Worm (Caenorhabditis elegans): ENCODE results near the gene C42D4.3.

The C42D4.3 gene

DNA sequence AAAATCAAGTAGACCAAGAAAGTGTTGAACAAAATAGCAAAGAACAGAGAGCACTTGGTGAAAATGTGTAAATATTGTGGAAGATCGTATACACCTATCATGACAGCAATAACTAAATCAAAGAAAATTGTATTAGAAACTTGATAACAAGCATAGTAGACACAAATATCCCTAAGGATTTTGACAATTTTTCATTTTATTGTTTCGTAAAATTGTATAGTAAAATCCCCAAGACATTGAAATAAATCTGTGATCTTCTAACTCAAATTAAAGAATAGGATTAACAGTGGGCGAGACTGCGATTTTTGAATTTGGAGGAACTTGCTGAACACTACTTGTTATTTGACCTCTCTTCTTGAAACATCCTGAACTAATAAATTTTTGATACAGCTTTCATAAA lies 7.8 kb upstream of the C42D4.3 start, which contains the start of gene str-220:
Gene str-220 (minus strand): TSS at position 101 of the 400 bp plus-strand sequence.
- TF ChIP-seq nhr-237 (tag; optimal IDR thresholded peaks at IDR 0.05) (no peak), fos-1 (tag; optimal IDR thresholded peaks at IDR 0.05) (no peak), nhr-90 (tag; optimal IDR thresholded peaks at IDR 0.05; ENCODE audit: poor library complexity) (no peak), unc-130 (tag; optimal IDR thresholded peaks at IDR 0.05) (no peak), dpl-1 (GFP tag; optimal IDR thresholded peaks at IDR 0.05) (no peak), nhr-71 (tag; optimal IDR thresholded peaks at IDR 0.05) (no peak), ceh-82 (tag; optimal IDR thresholded peaks at IDR 0.05) (no peak), nhr-20 (tag; optimal IDR thresholded peaks at IDR 0.05) (no peak), nhr-12 (tag; optimal IDR thresholded peaks at IDR 0.05) (no peak), unc-30 (tag; optimal IDR thresholded peaks at IDR 0.05) (no peak), elt-2 (tag; optimal IDR thresholded peaks at IDR 0.05) (no peak), snpc-4 (tag; optimal IDR thresholded peaks at IDR 0.05) (no peak), nhr-28 (tag; optimal IDR thresholded peaks at IDR 0.05) (no peak)

DNA sequence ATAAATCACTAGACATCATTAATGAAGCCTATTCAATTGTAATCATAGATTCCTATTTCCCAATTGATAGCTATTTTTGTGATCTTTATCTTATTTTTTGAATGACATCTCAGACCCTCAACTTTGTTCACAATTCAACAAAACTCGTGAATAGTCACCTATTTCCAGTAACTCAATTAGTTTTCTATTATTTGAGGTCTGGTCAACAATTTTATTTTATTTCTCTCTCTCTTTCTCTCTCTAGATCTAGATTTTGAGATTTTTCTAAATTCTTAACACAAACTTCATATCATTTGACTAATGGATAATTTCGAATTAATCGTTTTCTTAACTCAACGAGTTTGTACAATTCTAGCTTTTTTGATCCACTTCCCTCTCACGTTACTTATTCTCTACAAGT lies 5.5 kb upstream of the C42D4.3 start, which contains the start of gene str-1:
Gene str-1 (plus strand): TSS at position 301 of the 400 bp plus-strand sequence.
- TF ChIP-seq nhr-237 (tag; optimal IDR thresholded peaks at IDR 0.05) = no peak
- TF ChIP-seq sox-4 (tag; optimal IDR thresholded peaks at IDR 0.05) = peak; percentile 39

DNA sequence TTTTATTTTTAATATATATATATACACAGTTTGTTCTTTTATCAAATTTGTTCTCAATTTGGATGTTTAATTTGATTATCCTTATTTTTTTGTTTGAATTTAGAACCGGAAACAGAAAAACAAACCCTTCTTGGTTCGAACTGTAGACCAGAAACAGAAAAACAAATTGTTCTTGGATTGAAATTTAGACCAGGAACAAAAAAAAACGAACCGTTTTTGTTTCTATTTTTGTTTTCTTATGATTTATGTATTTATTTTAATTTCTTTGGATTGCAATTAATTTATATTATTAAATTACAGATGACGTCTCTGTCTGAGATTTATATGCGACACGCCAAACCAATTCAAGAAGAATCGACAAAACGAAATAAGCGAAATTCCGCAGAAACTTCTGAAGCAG lies 3.7 kb upstream of the C42D4.3 start, which contains the start of gene C42D4.19:
Gene C42D4.19 (plus strand): TSS at position 301 of the 400 bp plus-strand sequence.
- TF ChIP-seq ztf-4 (tag; optimal IDR thresholded peaks at IDR 0.05) = no peak
- no peak for TF ChIP-seq lir-3 (tag; optimal IDR thresholded peaks at IDR 0.05; ENCODE audit: poor library complexity)
- TF ChIP-seq egl-27 (tag; optimal IDR thresholded peaks at IDR 0.05) = no peak
- TF ChIP-seq snu-23 (GFP tag; optimal IDR thresholded peaks at IDR 0.05) = no peak
- TF ChIP-seq nhr-28 (tag; optimal IDR thresholded peaks at IDR 0.05) = no peak

DNA sequence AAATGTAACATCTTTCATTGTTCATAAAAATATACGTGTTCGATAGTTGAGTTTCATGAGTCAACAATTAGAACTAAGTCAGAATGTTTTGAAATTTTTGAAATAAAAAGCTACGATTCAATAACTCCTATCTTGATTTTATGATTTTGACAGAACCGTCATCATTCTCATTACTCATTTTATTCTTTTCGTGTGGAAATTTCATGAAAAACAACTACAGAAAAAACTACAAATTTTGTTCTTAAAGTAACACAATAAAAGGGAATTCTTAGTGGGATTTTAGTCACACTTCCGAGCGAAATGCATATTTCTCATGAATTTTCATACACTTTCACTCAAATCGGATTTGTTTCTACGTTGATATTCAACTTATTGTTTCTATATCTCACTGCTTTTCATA lies 2.2 kb upstream of the C42D4.3 start, which contains the start of gene str-44:
Gene str-44 (plus strand): TSS at position 301 of the 400 bp plus-strand sequence.
- TF ChIP-seq grh-1 (GFP tag; IDR thresholded peaks at IDR 0.05) (no peak), ceh-63 (GFP tag; optimal IDR thresholded peaks at IDR 0.05) (no peak), nhr-84 (tag; optimal IDR thresholded peaks at IDR 0.05) (no peak), unc-98 (GFP tag; IDR thresholded peaks at IDR 0.05) (no peak), efl-1 (optimal IDR thresholded peaks at IDR 0.05) (no peak), efl-1 (GFP tag; optimal IDR thresholded peaks at IDR 0.05 in 1 of 2) (no peak), ceh-82 (tag; optimal IDR thresholded peaks at IDR 0.05) (no peak), unc-62 (GFP tag; optimal IDR thresholded peaks at IDR 0.05) (no peak), nhr-77 (tag; optimal IDR thresholded peaks at IDR 0.05) (no peak), C04F5.9 (tag; optimal IDR thresholded peaks at IDR 0.05) (no peak), lsy-2 (tag; optimal IDR thresholded peaks at IDR 0.05) (no peak), elt-2 (tag; optimal IDR thresholded peaks at IDR 0.05) (no peak)

DNA sequence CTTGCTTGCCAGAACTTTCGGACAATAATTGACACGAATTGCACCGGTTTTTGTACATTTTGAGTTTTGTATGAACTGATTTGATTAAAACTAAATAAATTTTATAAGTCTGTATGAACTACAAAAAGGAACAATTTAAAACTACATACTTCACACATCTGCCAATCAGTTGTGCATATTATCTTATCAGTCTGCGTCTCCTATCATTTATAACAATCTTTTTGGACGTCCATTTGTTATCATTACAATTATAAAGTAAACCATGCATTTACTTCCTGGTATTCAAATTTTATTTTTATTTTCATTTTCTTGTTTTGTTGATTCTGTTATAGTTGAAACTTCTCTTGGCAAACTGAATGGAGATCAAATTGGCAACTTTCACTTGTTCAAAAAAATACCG lies 1.3 kb downstream of the C42D4.3 start, which contains the start of gene cest-10:
Gene cest-10 (plus strand): TSS at position 254 of the 400 bp plus-strand sequence.
- no peak for TF ChIP-seq xbp-1 (tag; optimal IDR thresholded peaks at IDR 0.05)
- no peak for TF ChIP-seq efl-1 (optimal IDR thresholded peaks at IDR 0.05)
- TF ChIP-seq efl-1 (GFP tag; optimal IDR thresholded peaks at IDR 0.05 in 1 of 2) = peak in 1 of 2 experiments; percentile 50
- peak; percentile 32 for TF ChIP-seq tlp-1 (tag; optimal IDR thresholded peaks at IDR 0.05)
- TF ChIP-seq zag-1 (tag; optimal IDR thresholded peaks at IDR 0.05) = no peak
- TF ChIP-seq grh-1 (GFP tag; IDR thresholded peaks at IDR 0.05) = no peak
- TF ChIP-seq unc-130 (tag; optimal IDR thresholded peaks at IDR 0.05) = no peak
- no peak for TF ChIP-seq lin-14 (GFP tag; optimal IDR thresholded peaks at IDR 0.05)
- no peak for TF ChIP-seq nhr-84 (tag; optimal IDR thresholded peaks at IDR 0.05)
- TF ChIP-seq lin-15B (tag; optimal IDR thresholded peaks at IDR 0.05) = no peak
- TF ChIP-seq jun-1 (tag; optimal IDR thresholded peaks at IDR 0.05) = peak; percentile 13
- no peak for TF ChIP-seq snpc-4 (tag; optimal IDR thresholded peaks at IDR 0.05)
- no peak for TF ChIP-seq ceh-82 (tag; optimal IDR thresholded peaks at IDR 0.05)
- peak; percentile 74 for TF ChIP-seq elt-2 (tag; optimal IDR thresholded peaks at IDR 0.05)
- TF ChIP-seq ets-5 (GFP tag; IDR thresholded peaks at IDR 0.05) = no peak
- TF ChIP-seq vab-15 (tag; optimal IDR thresholded peaks at IDR 0.05) = no peak
